Fruit fly (Drosophila melanogaster): ENCODE measurements around the gene ase.
"Not testable (repeated sequence)": the region's sequence is repeated elsewhere in the genome, so short reads cannot be mapped to it uniquely, and the experiment has no call there.

- not testable (repeated sequence) for TF ChIP-seq insv, h, Myc, Sin3A, ttk (optimal IDR thresholded peaks at IDR 0.05)
Measured at dm6 chrX:481642-482041, 21.1 kb downstream of the ase start, which contains the start of gene CG3176.

All from Kc167 (cell line).